Worm (Caenorhabditis elegans): ENCODE results near the gene nhr-93.
A peak's percentile ranks its signal among the peaks of the same experiment; 100 is the strongest.

nhr-93 gene

DNA sequence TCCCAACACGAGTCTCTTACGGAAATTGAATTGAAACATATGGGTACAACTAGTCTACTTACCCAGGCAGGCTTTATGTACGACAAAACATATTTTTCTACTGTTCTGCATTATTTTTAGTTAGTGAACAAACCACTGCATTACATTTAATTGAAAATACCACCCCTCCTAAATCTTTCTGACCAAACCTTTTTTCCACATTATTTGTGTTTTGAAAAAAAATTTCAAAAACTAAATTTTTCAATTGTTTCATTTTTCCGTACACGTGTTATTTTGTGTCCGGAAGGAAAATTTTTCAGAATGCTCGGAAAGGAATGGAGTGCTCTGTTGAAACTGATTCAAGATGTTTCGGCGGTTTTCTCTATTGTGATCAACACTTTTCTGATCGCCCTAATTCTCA is 25.8 kb downstream of the nhr-93 start, which contains the start of gene str-226:
str-226 (plus strand) TSS at position 301 of the 400 bp plus-strand sequence.
- no peak for TF ChIP-seq athp-1 (tag; optimal IDR thresholded peaks at IDR 0.05)
- TF ChIP-seq T26A5.8 (tag; optimal IDR thresholded peaks at IDR 0.05): no peak
- no peak for TF ChIP-seq hmg-20 (GFP tag; IDR thresholded peaks at IDR 0.05)
- no peak for TF ChIP-seq tbp1 (GFP tag; optimal IDR thresholded peaks at IDR 0.05)
- no peak for TF ChIP-seq F39B2.1 (GFP tag; IDR thresholded peaks at IDR 0.05)
- TF ChIP-seq lin-26 (GFP tag; IDR thresholded peaks at IDR 0.05): no peak
- no peak for TF ChIP-seq ekl-4 (GFP tag; IDR thresholded peaks at IDR 0.05)
- TF ChIP-seq Y53F4B.3 (GFP tag; IDR thresholded peaks at IDR 0.05): no peak
- no peak for TF ChIP-seq unc-130 (GFP tag; optimal IDR thresholded peaks at IDR 0.05)
- TF ChIP-seq mes-4 (tag; optimal IDR thresholded peaks at IDR 0.05): no peak

DNA sequence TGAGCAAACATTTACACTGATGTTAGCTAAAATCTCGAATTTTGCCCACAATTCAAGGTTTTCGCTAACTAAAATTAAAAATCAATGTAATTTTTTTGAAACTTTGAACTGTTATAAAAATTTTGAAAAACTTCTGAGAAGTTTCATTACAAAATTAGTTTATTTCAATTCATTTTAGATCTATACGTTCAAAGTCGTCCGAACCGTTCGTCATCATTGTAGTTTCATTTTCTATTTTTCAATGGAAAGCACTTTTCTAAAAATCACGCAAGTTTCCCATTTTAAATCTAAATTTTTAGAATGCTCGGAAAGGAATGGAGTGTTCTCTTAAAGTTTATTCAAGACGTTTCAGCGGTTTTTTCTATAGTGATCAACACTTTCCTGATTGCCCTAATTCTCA is 28.3 kb downstream of the nhr-93 start, which contains the start of gene str-228:
str-228 (plus strand) TSS at position 301 of the 400 bp plus-strand sequence.
- TF ChIP-seq ceh-27 (GFP tag; optimal IDR thresholded peaks at IDR 0.05) (no peak), unc-130 (GFP tag; optimal IDR thresholded peaks at IDR 0.05) (no peak)

DNA sequence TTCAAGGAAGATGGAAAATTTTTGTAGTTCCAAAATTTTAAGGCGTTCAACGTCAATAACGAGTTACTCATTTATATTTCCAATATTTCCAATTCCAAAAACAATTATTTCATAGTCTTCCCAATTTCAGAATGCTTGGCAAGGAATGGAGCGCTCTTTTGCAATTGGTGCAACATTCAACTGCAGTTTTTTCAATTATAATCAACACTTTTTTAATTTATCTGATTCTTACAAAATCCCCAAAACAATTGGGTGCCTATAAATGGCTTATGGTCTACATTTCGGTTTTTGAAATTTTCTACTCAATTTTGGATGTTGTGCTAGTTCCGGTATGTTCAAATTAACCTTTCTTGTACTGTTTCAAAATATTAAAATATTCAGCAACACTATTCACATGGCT is 30.5 kb downstream of the nhr-93 start, which contains the start of gene str-225:
str-225 (plus strand) TSS at position 132 of the 400 bp plus-strand sequence.
- no peak for TF ChIP-seq ekl-4 (GFP tag; IDR thresholded peaks at IDR 0.05)
- TF ChIP-seq somi-1 (GFP tag; optimal IDR thresholded peaks at IDR 0.05): no peak
- TF ChIP-seq ets-4 (GFP tag; optimal IDR thresholded peaks at IDR 0.05): no peak
- TF ChIP-seq akir-1 (GFP tag; optimal IDR thresholded peaks at IDR 0.05): no peak
- no peak for TF ChIP-seq F10E7.11 (tag; optimal IDR thresholded peaks at IDR 0.05)
- no peak for TF ChIP-seq rpc-1 (optimal IDR thresholded peaks at IDR 0.05)
- TF ChIP-seq rpc-1 (tag; optimal IDR thresholded peaks at IDR 0.05): no peak
- no peak for TF ChIP-seq mxl-1 (tag; optimal IDR thresholded peaks at IDR 0.05)
- TF ChIP-seq cebp-1 (GFP tag; IDR thresholded peaks at IDR 0.05): no peak
- TF ChIP-seq cebp-1 (tag; optimal IDR thresholded peaks at IDR 0.05): no peak
- TF ChIP-seq Y67H2A.10 (GFP tag; conservative IDR thresholded peaks at IDR 0.05): no peak
- TF ChIP-seq him-1 (tag; optimal IDR thresholded peaks at IDR 0.05): no peak
- no peak for TF ChIP-seq ztf-28 (GFP tag; IDR thresholded peaks at IDR 0.05)
- no peak for TF ChIP-seq F39B2.1 (GFP tag; IDR thresholded peaks at IDR 0.05)
- TF ChIP-seq fkh-3 (tag; optimal IDR thresholded peaks at IDR 0.05): no peak
- TF ChIP-seq egrh-3 (GFP tag; IDR thresholded peaks at IDR 0.05): no peak
- TF ChIP-seq hmg-1.2 (GFP tag; IDR thresholded peaks at IDR 0.05): no peak
- no peak for TF ChIP-seq lin-54 (GFP tag; optimal IDR thresholded peaks at IDR 0.05)
- TF ChIP-seq madf-3 (GFP tag; IDR thresholded peaks at IDR 0.05): no peak
- TF ChIP-seq F37B4.10 (GFP tag; IDR thresholded peaks at IDR 0.05): no peak
- no peak for TF ChIP-seq egl-44 (GFP tag; IDR thresholded peaks at IDR 0.05)
- TF ChIP-seq ceh-40 (GFP tag; IDR thresholded peaks at IDR 0.05): no peak

DNA sequence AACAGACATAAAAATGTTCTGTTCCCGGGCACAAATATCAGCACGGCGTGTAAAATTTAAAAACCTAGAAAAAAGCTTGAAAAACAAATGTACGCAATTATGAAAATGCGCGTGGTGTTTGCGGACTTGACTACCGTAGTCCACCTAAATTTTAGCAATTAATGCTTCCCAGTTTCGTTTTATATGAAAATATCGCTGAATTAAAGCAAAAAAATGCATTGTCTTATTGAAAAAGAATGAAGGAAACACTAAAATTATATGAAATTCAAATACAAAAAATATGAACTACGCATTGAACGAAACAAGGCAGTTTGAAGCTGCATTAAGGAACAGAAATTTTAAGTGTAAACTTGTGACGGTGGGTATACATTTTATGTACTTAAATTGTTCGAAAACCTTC is 32.0 kb downstream of the nhr-93 start, which contains the start of gene ugt-64:
ugt-64 (minus strand) TSS at position 101 of the 400 bp plus-strand sequence.
- peak; percentile 24 for TF ChIP-seq lsl-1 (GFP tag; optimal IDR thresholded peaks at IDR 0.05)

DNA sequence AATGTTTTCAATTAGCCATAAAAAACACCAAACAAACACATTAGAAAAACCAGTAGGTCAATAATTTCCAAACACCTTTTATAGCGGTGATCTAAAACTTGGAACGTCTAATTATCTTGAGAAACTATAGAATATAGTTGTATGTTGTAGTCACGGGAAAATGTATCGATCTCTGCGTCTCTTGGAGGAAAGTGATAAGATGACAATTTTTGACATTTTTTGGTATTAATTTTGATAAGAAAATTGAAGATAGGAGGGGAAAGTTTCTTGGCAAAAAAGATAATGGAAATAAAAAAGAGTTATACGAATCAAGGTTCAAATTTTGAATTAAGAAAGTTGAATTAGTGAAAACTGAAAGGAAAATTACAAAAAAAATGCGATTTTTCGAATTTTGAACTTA is 32.5 kb downstream of the nhr-93 start:
- TF ChIP-seq pha-4 (tag; optimal IDR thresholded peaks at IDR 0.05) (peak; percentile 48), mel-28 (tag; optimal IDR thresholded peaks at IDR 0.05; ENCODE audit: borderline replicate concordance) (no peak), unc-62 (GFP tag; optimal IDR thresholded peaks at IDR 0.05) (peak; percentile 62), Y53F4B.3 (GFP tag; IDR thresholded peaks at IDR 0.05) (no peak), snpc-4 (GFP tag; optimal IDR thresholded peaks at IDR 0.05) (no peak), snpc-4 (tag; optimal IDR thresholded peaks at IDR 0.05) (no peak), ztf-3 (GFP tag; optimal IDR thresholded peaks at IDR 0.05) (no peak), tbp1 (GFP tag; optimal IDR thresholded peaks at IDR 0.05) (peak; percentile 21), atf-7 (tag; optimal IDR thresholded peaks at IDR 0.05) (peak; percentile 26), snpc-1.3 (tag; optimal IDR thresholded peaks at IDR 0.05; ENCODE audit: insufficient read depth) (no peak), nhr-80 (tag; optimal IDR thresholded peaks at IDR 0.05) (peak; percentile 79)
